Worm (Caenorhabditis elegans) whole organism, L4 larva: ENCODE data around the gene Y38C1BA.4.

Experiments
- F10B5.3 ChIP-seq: sonication (generic microtip); optimal IDR thresholded peaks from 2 replicates; lab custom pipeline; 2016; ENCODE audit warnings: mild to moderate bottlenecking, missing genetic modification characterization, missing compliant biosample characterization
- F26F4.8 ChIP-seq: fragments of 200-800 bp; sonication (Bioruptor generic); conservative IDR thresholded peaks from 2 replicates; pipeline ENCODE4 v1.3.6; 2022; ENCODE audit warnings: missing genetic modification characterization, missing compliant biosample characterization
- F49E8.2 ChIP-seq: sonication (generic microtip); optimal IDR thresholded peaks from 2 replicates; lab custom pipeline; 2016; ENCODE audit warnings: missing compliant biosample characterization, mild to moderate bottlenecking, missing genetic modification characterization, borderline replicate concordance
- R02D3.7 ChIP-seq: fragments of 150-350 bp; sonication (generic microtip); optimal IDR thresholded peaks from 3 replicates; lab custom pipeline; 2014; ENCODE audit warnings: missing biosample characterization, missing genetic modification characterization
- Y105C5A.15 ChIP-seq: fragments of 200-800 bp; sonication (Bioruptor generic); IDR thresholded peaks from 2 replicates; pipeline ENCODE4 v1.3.6; 2022; ENCODE audit warnings: missing genetic modification characterization, missing compliant biosample characterization
- Y48G9A.11 ChIP-seq: fragments of 200-800 bp; sonication (Bioruptor generic); IDR thresholded peaks from 2 replicates; pipeline ENCODE4 v1.3.6; 2022; ENCODE audit warnings: missing genetic modification reagents, missing genetic modification characterization, missing compliant biosample characterization
- Y5F2A.4 ChIP-seq: fragments of 200-800 bp; sonication (Bioruptor generic); optimal IDR thresholded peaks from 2 replicates; lab custom pipeline; 2018; ENCODE audit warnings: mild to moderate bottlenecking, missing genetic modification characterization, missing compliant biosample characterization
- aha-1 ChIP-seq: fragments of 150-350 bp; peaks from one replicate; lab custom pipeline; 2014; ENCODE audit warnings: missing biosample characterization, missing genetic modification characterization
- ama-1 ChIP-seq: fragments of 150-350 bp; optimal IDR thresholded peaks from 2 replicates; lab custom pipeline; 2014; ENCODE audit warnings: inconsistent platforms, mixed read lengths
- ceh-20 ChIP-seq: fragments of 200-800 bp; sonication (Bioruptor generic); IDR thresholded peaks from 2 replicates; pipeline ENCODE4 v1.3.6; 2022; ENCODE audit warnings: missing genetic modification reagents, missing genetic modification characterization, missing compliant biosample characterization
- ceh-28 ChIP-seq: fragments of 150-350 bp; optimal IDR thresholded peaks from 2 replicates; lab custom pipeline; 2014; ENCODE audit warnings: missing biosample characterization, missing genetic modification reagents, missing genetic modification characterization
- ceh-32 ChIP-seq: sonication (generic microtip); optimal IDR thresholded peaks from 2 replicates; lab custom pipeline; 2016; ENCODE audit warnings: mild to moderate bottlenecking, missing genetic modification characterization, missing compliant biosample characterization; ENCODE audit not compliant: poor library complexity
- ceh-44 ChIP-seq: fragments of 200-800 bp; sonication (Bioruptor generic); IDR thresholded peaks from 2 replicates; pipeline ENCODE4 v1.3.6; 2022; ENCODE audit warnings: missing genetic modification reagents, missing genetic modification characterization, missing compliant biosample characterization
- ctbp-1 ChIP-seq: fragments of 200-800 bp; sonication (Bioruptor generic); IDR thresholded peaks from 2 replicates; pipeline ENCODE4 v1.3.6; 2022; ENCODE audit warnings: missing genetic modification reagents, missing genetic modification characterization, missing compliant biosample characterization
- daf-19 ChIP-seq: fragments of 200-800 bp; sonication (Bioruptor generic); conservative IDR thresholded peaks from 2 replicates; pipeline ENCODE4 v1.3.6; 2022; ENCODE audit warnings: missing genetic modification characterization, missing compliant biosample characterization
- dmd-6 ChIP-seq: fragments of 200-800 bp; sonication (Bioruptor generic); IDR thresholded peaks from 2 replicates; pipeline ENCODE4 v1.3.6; 2022; ENCODE audit warnings: missing genetic modification reagents, missing genetic modification characterization, missing compliant biosample characterization
- dve-1 ChIP-seq: sonication (generic microtip); optimal IDR thresholded peaks from 2 replicates; lab custom pipeline; 2017; ENCODE audit warnings: antibody characterized with exemption, mild to moderate bottlenecking, missing genetic modification characterization, missing compliant biosample characterization; ENCODE audit not compliant: insufficient read depth
- egl-27 ChIP-seq: sonication (generic microtip); optimal IDR thresholded peaks from 3 replicates; lab custom pipeline; 2017; ENCODE audit warnings: missing biosample characterization, missing genetic modification reagents, missing genetic modification characterization
- egl-43 ChIP-seq: fragments of 200-800 bp; sonication (Bioruptor generic); IDR thresholded peaks from 2 replicates; pipeline ENCODE4 v1.3.6; 2022; ENCODE audit warnings: missing genetic modification reagents, missing genetic modification characterization, missing compliant biosample characterization
- fos-1 ChIP-seq: fragments of 150-350 bp; optimal IDR thresholded peaks from 2 replicates; lab custom pipeline; 2014; ENCODE audit warnings: missing biosample characterization, missing genetic modification characterization
- hlh-11 ChIP-seq: fragments of 200-800 bp; sonication (Bioruptor generic); optimal IDR thresholded peaks from 2 replicates; lab custom pipeline; 2018; ENCODE audit warnings: mild to moderate bottlenecking, missing genetic modification characterization, missing compliant biosample characterization
- jun-1 ChIP-seq: fragments of 150-350 bp; optimal IDR thresholded peaks from 2 replicates; lab custom pipeline; 2014; ENCODE audit warnings: missing biosample characterization, missing genetic modification reagents, missing genetic modification characterization
- lim-7 ChIP-seq: fragments of 200-800 bp; sonication (Bioruptor generic); IDR thresholded peaks from 2 replicates; pipeline ENCODE4 v1.3.6; 2022; ENCODE audit warnings: missing genetic modification characterization, missing compliant biosample characterization
- lin-1 ChIP-seq: fragments of 200-800 bp; sonication (Bioruptor generic); IDR thresholded peaks from 2 replicates; pipeline ENCODE4 v1.3.6; 2022; ENCODE audit warnings: missing genetic modification reagents, missing genetic modification characterization, missing compliant biosample characterization
- lsy-2 ChIP-seq, 2 experiments: fragments of 150-350 bp in 1 of 2; sonication (generic microtip) in 1 of 2; optimal IDR thresholded peaks; 2 replicates each; lab custom pipeline; 2014 to 2017; ENCODE audit warnings: missing biosample characterization in 2 of 2, missing genetic modification characterization in 2 of 2
- mdt-29 ChIP-seq: fragments of 200-800 bp; sonication (Bioruptor generic); IDR thresholded peaks from 2 replicates; pipeline ENCODE4 v1.3.6; 2022; ENCODE audit warnings: missing genetic modification reagents, missing genetic modification characterization, missing compliant biosample characterization
- mes-2 ChIP-seq: sonication (generic microtip); optimal IDR thresholded peaks from 2 replicates; lab custom pipeline; 2016; ENCODE audit warnings: missing genotype, mild to moderate bottlenecking, missing genetic modification characterization, missing compliant biosample characterization; ENCODE audit not compliant: poor library complexity, severe bottlenecking
- mxl-3 ChIP-seq: fragments of 200-800 bp; sonication (Bioruptor generic); optimal IDR thresholded peaks from 2 replicates; lab custom pipeline; 2018; ENCODE audit warnings: mild to moderate bottlenecking, missing genetic modification characterization, missing compliant biosample characterization
- nhr-25 ChIP-seq: sonication (generic microtip); optimal IDR thresholded peaks from 2 replicates; lab custom pipeline; 2017; ENCODE audit warnings: missing genetic modification characterization, mild to moderate bottlenecking, missing compliant biosample characterization, antibody characterized with exemption, moderate library complexity, borderline replicate concordance; ENCODE audit not compliant: insufficient read depth
- nhr-28 ChIP-seq: fragments of 150-350 bp; optimal IDR thresholded peaks from 2 replicates; lab custom pipeline; 2014; ENCODE audit warnings: missing biosample characterization, missing genetic modification characterization
- nhr-41 ChIP-seq: fragments of 200-800 bp; sonication (Bioruptor generic); IDR thresholded peaks from 2 replicates; pipeline ENCODE4 v1.3.6; 2022; ENCODE audit warnings: missing genetic modification reagents, missing genetic modification characterization, missing compliant biosample characterization
- nhr-48 ChIP-seq: sonication (generic microtip); optimal IDR thresholded peaks from 2 replicates; lab custom pipeline; 2016; ENCODE audit warnings: mild to moderate bottlenecking, missing genetic modification characterization, missing compliant biosample characterization
- nhr-6 ChIP-seq: fragments of 150-350 bp; optimal IDR thresholded peaks from 2 replicates; lab custom pipeline; 2014; ENCODE audit warnings: missing biosample characterization, missing genetic modification characterization
- nhr-77 ChIP-seq: fragments of 150-350 bp; optimal IDR thresholded peaks from 2 replicates; lab custom pipeline; 2014; ENCODE audit warnings: missing biosample characterization, missing genetic modification characterization
- saeg-2 ChIP-seq: fragments of 200-800 bp; sonication (Bioruptor generic); IDR thresholded peaks from 2 replicates; pipeline ENCODE4 v1.3.6; 2022; ENCODE audit warnings: missing genetic modification reagents, missing genetic modification characterization, missing compliant biosample characterization
- sdz-12 ChIP-seq: fragments of 200-800 bp; sonication (Bioruptor generic); optimal IDR thresholded peaks from 2 replicates; lab custom pipeline; 2018; ENCODE audit warnings: mild to moderate bottlenecking, missing genetic modification characterization, missing compliant biosample characterization
- set-16 ChIP-seq: fragments of 200-800 bp; sonication (Bioruptor generic); IDR thresholded peaks from 2 replicates; pipeline ENCODE4 v1.3.6; 2022; ENCODE audit warnings: missing genetic modification reagents, missing genetic modification characterization, missing compliant biosample characterization
- skn-1 ChIP-seq: fragments of 150-350 bp; optimal IDR thresholded peaks from 2 replicates; lab custom pipeline; 2014; ENCODE audit warnings: missing biosample characterization, missing genetic modification characterization
- tag-97 ChIP-seq: fragments of 200-800 bp; sonication (Bioruptor generic); IDR thresholded peaks from 2 replicates; pipeline ENCODE4 v1.3.6; 2022; ENCODE audit warnings: missing genetic modification characterization, missing compliant biosample characterization
- unc-130 ChIP-seq: sonication (generic microtip); optimal IDR thresholded peaks from 2 replicates; lab custom pipeline; 2016; ENCODE audit warnings: missing genetic modification reagents, missing genetic modification characterization, missing compliant biosample characterization
- unc-39 ChIP-seq: sonication (generic microtip); optimal IDR thresholded peaks from 2 replicates; lab custom pipeline; 2017; ENCODE audit warnings: missing biosample characterization, missing genetic modification characterization

Y38C1BA.4 gene

DNA sequence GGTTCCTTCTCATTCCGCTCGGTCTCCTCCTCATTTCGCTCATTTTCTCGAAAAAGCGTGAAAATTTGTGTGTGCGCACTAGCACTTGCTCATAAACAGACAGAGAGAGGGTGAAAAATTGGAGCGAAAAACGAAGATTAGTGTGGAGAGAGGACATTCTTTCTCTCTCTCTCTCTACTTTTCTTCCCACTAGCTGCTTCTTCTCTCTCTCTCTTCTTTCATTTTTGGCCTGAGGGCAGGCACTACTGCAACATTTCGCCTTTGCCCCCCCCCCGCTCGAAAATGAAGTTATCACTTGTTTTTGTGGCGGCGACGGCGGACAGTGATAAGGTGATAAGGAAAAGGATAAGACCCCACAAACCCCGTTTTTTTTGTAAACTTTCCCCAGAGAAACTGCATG, 23.4 kb downstream of the Y38C1BA.4 start (continued):
- TF ChIP-seq jun-1 (tag; lab: Kevin White, UChicago) (no peak), dve-1 (tag; lab: Kevin White, UChicago) (peak; percentile 53), set-16 (GFP tag; lab: Robert Waterston, UW) (0 out of 2 replicates have a peak, but pooled peaks have one; percentile 7), mes-2 (tag; lab: Kevin White, UChicago) (peak; percentile 41), ctbp-1 (GFP tag; lab: Robert Waterston, UW) (peak; percentile 52; the same call in 1 of the 2 replicates), mdt-29 (no peak), nhr-41 (peak; percentile 77; the same call in 1 of the 2 replicates), ceh-44 (GFP tag; lab: Robert Waterston, UW) (no peak), Y5F2A.4 (GFP tag; lab: Kevin White, UChicago) (no peak)

DNA sequence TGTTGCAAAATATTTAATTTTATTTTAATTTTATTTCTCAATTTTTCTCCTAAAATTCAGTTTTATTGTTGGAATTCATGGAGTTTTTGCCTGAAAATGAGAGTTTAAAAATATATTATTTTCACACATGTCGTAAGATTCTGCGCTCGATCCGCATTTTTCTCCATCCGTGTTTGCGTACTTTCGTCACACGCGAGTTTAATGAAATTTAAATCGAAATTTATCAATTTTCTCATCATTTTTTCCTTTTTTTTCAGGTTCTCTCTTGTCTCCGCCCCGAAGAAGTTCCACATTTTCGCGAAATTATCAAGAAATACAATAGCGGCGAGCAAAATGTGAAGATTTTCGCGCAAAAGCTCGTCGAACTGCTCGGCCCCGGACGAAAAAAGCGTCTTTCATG, 24.8 kb downstream of the Y38C1BA.4 start:
- TF ChIP-seq lsy-2 (tag; optimal IDR thresholded peaks at IDR 0.05; lab: Kevin White, UChicago) (no peak), sdz-12 (GFP tag; lab: Kevin White, UChicago) (no peak), set-16 (GFP tag; lab: Robert Waterston, UW) (no peak), aha-1 (peak; percentile 62), egl-27 (tag; lab: Kevin White, UChicago) (no peak), unc-39 (tag; lab: Kevin White, UChicago) (no peak)

DNA sequence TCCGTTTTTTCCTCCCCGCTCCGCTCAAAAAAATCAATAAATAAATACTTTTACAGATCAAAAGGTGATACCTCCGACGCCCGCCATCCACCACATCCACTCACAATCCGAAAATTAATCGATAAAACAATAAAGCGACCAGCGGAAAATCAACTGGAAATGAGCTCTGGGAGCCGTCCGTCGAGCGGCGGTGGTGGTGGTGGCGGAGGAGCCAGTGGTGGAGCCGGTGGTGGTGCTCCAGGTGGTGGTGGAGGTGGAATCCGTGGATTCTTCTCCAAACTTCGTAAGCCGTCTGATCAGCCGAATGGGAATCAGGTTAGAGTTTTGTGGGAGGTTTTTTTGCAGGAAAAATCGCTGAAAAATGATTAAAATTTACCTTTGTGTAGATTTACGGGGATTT, 26.3 kb downstream of the Y38C1BA.4 start, which contains the start of gene egl-4:
TSS of gene egl-4 (plus strand) at position 160 of the 400 bp plus-strand sequence.
- TF ChIP-seq nhr-25 (tag; lab: Kevin White, UChicago) (no peak), ctbp-1 (GFP tag; lab: Robert Waterston, UW) (no peak), skn-1 (tag; lab: Kevin White, UChicago) (no peak), mxl-3 (no peak), ceh-28 (tag; lab: Kevin White, UChicago) (peak; percentile 25), set-16 (GFP tag; lab: Robert Waterston, UW) (peak; percentile 87), ceh-20 (GFP tag; lab: Robert Waterston, UW) (no peak), Y105C5A.15 (no peak)

- peak; percentile 39 for TF ChIP-seq nhr-28 (tag; lab: Kevin White, UChicago)
- 0 out of 2 replicates have a peak, but pooled peaks have one; percentile 17 for TF ChIP-seq dmd-6
- peak; percentile 7 for TF ChIP-seq nhr-25 (tag; lab: Kevin White, UChicago)
- no peak for TF ChIP-seq ceh-32 (tag; lab: Kevin White, UChicago)
- TF ChIP-seq mes-2 (tag; lab: Kevin White, UChicago) = peak; percentile 28
- TF ChIP-seq, all 104 proteins: peak for 4
Measured at ce11 chrIV:1853934-1854438, 32.3 kb downstream of the Y38C1BA.4 start.

DNA sequence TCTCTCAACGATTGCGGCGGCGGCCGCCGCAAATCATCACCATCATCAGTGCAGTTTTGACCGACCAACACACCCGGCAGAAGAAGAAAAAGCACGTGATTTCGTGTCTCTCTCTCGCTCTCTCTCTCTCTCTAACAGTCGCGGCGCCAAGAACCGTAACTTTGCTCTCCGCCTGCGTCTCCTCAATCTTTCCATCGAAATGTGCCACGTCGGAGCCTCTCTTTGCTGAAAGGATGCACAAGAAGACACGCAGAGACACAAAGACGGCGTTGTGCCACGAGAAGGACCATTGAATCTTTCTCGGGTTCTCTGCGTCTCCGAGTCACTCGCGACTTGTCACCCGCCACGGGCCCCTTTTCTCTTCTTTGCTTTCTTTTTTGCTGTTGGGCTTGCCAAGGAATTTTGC, 36.2 kb downstream of the Y38C1BA.4 start:
- TF ChIP-seq tag-97 (GFP tag; lab: Robert Waterston, UW) (no peak), fos-1 (tag; lab: Kevin White, UChicago) (no peak), nhr-6 (tag; lab: Kevin White, UChicago) (peak; percentile 74), ctbp-1 (GFP tag; lab: Robert Waterston, UW) (peak; percentile 24; the same call in 1 of the 2 replicates), saeg-2 (GFP tag; lab: Robert Waterston, UW) (no peak), nhr-25 (tag; lab: Kevin White, UChicago) (peak; percentile 30), unc-130 (GFP tag; lab: Kevin White, UChicago) (no peak), F10B5.3 (tag; lab: Kevin White, UChicago) (no peak), ceh-28 (tag; lab: Kevin White, UChicago) (no peak), F49E8.2 (tag; lab: Kevin White, UChicago) (no peak), hlh-11 (tag; lab: Kevin White, UChicago) (peak; percentile 93), R02D3.7 (tag; lab: Kevin White, UChicago) (no peak), ama-1 (lab: Kevin White, UChicago) (peak; percentile 57), egl-43 (GFP tag; lab: Robert Waterston, UW) (no peak), Y48G9A.11 (GFP tag; lab: Robert Waterston, UW) (no peak), F26F4.8 (no peak), lsy-2 (tag; optimal IDR thresholded peaks at IDR 0.05; lab: Kevin White, UChicago) (peak; percentile 40 to 60), lin-1 (GFP tag; lab: Robert Waterston, UW) (no peak), mdt-29 (no peak), daf-19 (GFP tag; lab: Robert Waterston, UW) (no peak), nhr-28 (tag; lab: Kevin White, UChicago) (peak; percentile 88), nhr-48 (tag; lab: Kevin White, UChicago) (peak; percentile 61), lim-7 (GFP tag; lab: Robert Waterston, UW) (no peak), nhr-77 (tag; lab: Kevin White, UChicago) (peak; percentile 51)
